Fruit fly (Drosophila melanogaster) whole organism, prepupa: ENCODE data around the gene CG6204.

Experiments
- Blimp-1 ChIP-seq: fragments of 200-800 bp; sonication (Bioruptor generic); optimal IDR thresholded peaks from 3 replicates; lab custom pipeline; 2017; ENCODE audit warnings: missing biosample characterization, missing genetic modification characterization, mild to moderate bottlenecking, moderate library complexity, missing genetic modification reagents
- CG10631 ChIP-seq: fragments of 200-800 bp; sonication (Bioruptor generic); optimal IDR thresholded peaks from 2 replicates; lab custom pipeline; 2016; ENCODE audit warnings: missing biosample characterization, missing genetic modification characterization
- CG10669 ChIP-seq: fragments of 200-800 bp; sonication (Bioruptor generic); optimal IDR thresholded peaks from 3 replicates; lab custom pipeline; 2018; ENCODE audit warnings: missing biosample characterization, mild to moderate bottlenecking, missing genetic modification characterization, moderate library complexity
- CG11294 ChIP-seq: fragments of 200-800 bp; sonication (Bioruptor generic); IDR thresholded peaks from 2 replicates; pipeline ENCODE4 v1.3.6; 2022; ENCODE audit warnings: missing biosample characterization, missing genetic modification characterization
- CG11762 ChIP-seq: fragments of 200-800 bp; sonication (Bioruptor generic); optimal IDR thresholded peaks from 3 replicates; lab custom pipeline; 2016; ENCODE audit warnings: missing biosample characterization, missing genetic modification characterization; ENCODE audit not compliant: insufficient read depth
- CG11902 ChIP-seq: fragments of 200-800 bp; sonication (Bioruptor generic); optimal IDR thresholded peaks from 3 replicates; lab custom pipeline; 2016; ENCODE audit warnings: missing biosample characterization, missing genetic modification characterization
- CG15336 ChIP-seq: fragments of 200-800 bp; sonication (Bioruptor generic); IDR thresholded peaks from 2 replicates; pipeline ENCODE4 v1.3.6; 2022; ENCODE audit warnings: missing biosample characterization, missing genetic modification characterization
- CG1621 ChIP-seq: fragments of 200-800 bp; sonication (Bioruptor generic); optimal IDR thresholded peaks from 3 replicates; lab custom pipeline; 2018; ENCODE audit warnings: missing biosample characterization, mild to moderate bottlenecking, missing genetic modification characterization
- CG3032 ChIP-seq: fragments of 200-800 bp; optimal IDR thresholded peaks from 2 replicates; lab custom pipeline; 2019; ENCODE audit warnings: missing biosample characterization, mild to moderate bottlenecking, missing genetic modification characterization, moderate library complexity
- CG31627 ChIP-seq: fragments of 200-800 bp; sonication (Bioruptor generic); optimal IDR thresholded peaks from 3 replicates; lab custom pipeline; 2016; ENCODE audit warnings: missing biosample characterization, missing genetic modification characterization
- CG32006 ChIP-seq: fragments of 200-800 bp; sonication (Bioruptor generic); optimal IDR thresholded peaks from 3 replicates; lab custom pipeline; 2017; ENCODE audit warnings: missing biosample characterization, mild to moderate bottlenecking, missing genetic modification characterization
- CG34406 ChIP-seq: fragments of 200-800 bp; sonication (Bioruptor generic); optimal IDR thresholded peaks from 3 replicates; lab custom pipeline; 2016; ENCODE audit warnings: missing biosample characterization, missing genetic modification characterization
- CG4318 ChIP-seq: fragments of 200-800 bp; sonication (Bioruptor generic); optimal IDR thresholded peaks from 3 replicates; lab custom pipeline; 2017; ENCODE audit warnings: missing biosample characterization, mild to moderate bottlenecking, missing genetic modification characterization
- CG6276 ChIP-seq: fragments of 200-800 bp; sonication (Bioruptor generic); optimal IDR thresholded peaks from 2 replicates; lab custom pipeline; 2017; ENCODE audit warnings: missing biosample characterization, mild to moderate bottlenecking, missing genetic modification characterization
- CG6792 ChIP-seq: fragments of 200-800 bp; sonication (Bioruptor generic); optimal IDR thresholded peaks from 3 replicates; lab custom pipeline; 2016; ENCODE audit warnings: missing biosample characterization, missing genetic modification characterization
- CG6808 ChIP-seq: fragments of 200-800 bp; sonication (Bioruptor generic); optimal IDR thresholded peaks from 3 replicates; lab custom pipeline; 2017; ENCODE audit warnings: missing biosample characterization, missing genetic modification characterization, mild to moderate bottlenecking, moderate library complexity, missing genetic modification reagents
- CG6854 ChIP-seq: fragments of 200-800 bp; sonication (Bioruptor generic); optimal IDR thresholded peaks from 2 replicates; lab custom pipeline; 2017; ENCODE audit warnings: missing biosample characterization, mild to moderate bottlenecking, missing genetic modification characterization
- CG7368 ChIP-seq: fragments of 200-800 bp; sonication (Bioruptor generic); optimal IDR thresholded peaks from 3 replicates; lab custom pipeline; 2016; ENCODE audit warnings: missing biosample characterization, missing genetic modification characterization
- CG8119 ChIP-seq: fragments of 200-800 bp; sonication (Bioruptor generic); IDR thresholded peaks from 3 replicates; pipeline ENCODE4 v1.3.6; 2022; ENCODE audit warnings: missing biosample characterization, missing genetic modification characterization
- CG8319 ChIP-seq: fragments of 200-800 bp; sonication (Bioruptor generic); optimal IDR thresholded peaks from 3 replicates; lab custom pipeline; 2016; ENCODE audit warnings: missing biosample characterization, missing genetic modification characterization
- CG8632 ChIP-seq: fragments of 200-800 bp; sonication (Bioruptor generic); optimal IDR thresholded peaks from 3 replicates; lab custom pipeline; 2016; ENCODE audit warnings: missing biosample characterization, missing genetic modification characterization
- CG9139 ChIP-seq: fragments of 200-800 bp; sonication (Bioruptor generic); optimal IDR thresholded peaks from 3 replicates; lab custom pipeline; 2017; ENCODE audit warnings: missing biosample characterization, mild to moderate bottlenecking, missing genetic modification characterization
- Eip75B ChIP-seq: fragments of 200-800 bp; sonication (Bioruptor generic); optimal IDR thresholded peaks from 3 replicates; lab custom pipeline; 2016; ENCODE audit warnings: missing biosample characterization, missing genetic modification characterization
- Eip78C ChIP-seq: fragments of 200-800 bp; sonication (Bioruptor generic); peaks from one replicate; lab custom pipeline; 2016; ENCODE audit warnings: missing biosample characterization, missing genetic modification characterization
- Ets21C ChIP-seq: fragments of 200-800 bp; sonication (Bioruptor generic); optimal IDR thresholded peaks from 3 replicates; lab custom pipeline; 2016; ENCODE audit warnings: missing biosample characterization, missing genetic modification characterization
- Gug ChIP-seq: fragments of 200-800 bp; sonication (Bioruptor generic); IDR thresholded peaks from 2 replicates; pipeline ENCODE4 v1.3.6; 2022; ENCODE audit warnings: missing biosample characterization, missing genetic modification characterization
- Hr39 ChIP-seq: fragments of 200-800 bp; sonication (Bioruptor generic); optimal IDR thresholded peaks from 2 replicates; lab custom pipeline; 2016; ENCODE audit warnings: missing biosample characterization, missing genetic modification characterization
- Hr4 ChIP-seq: fragments of 200-800 bp; sonication (Bioruptor generic); optimal IDR thresholded peaks from 3 replicates; lab custom pipeline; 2016; ENCODE audit warnings: missing biosample characterization, missing genetic modification characterization
- Met ChIP-seq: fragments of 200-800 bp; sonication (Bioruptor generic); optimal IDR thresholded peaks from 3 replicates; lab custom pipeline; 2016; ENCODE audit warnings: missing biosample characterization, missing genetic modification characterization
- Sox102F ChIP-seq: fragments of 200-800 bp; sonication (Bioruptor generic); optimal IDR thresholded peaks from 2 replicates; lab custom pipeline; 2016; ENCODE audit warnings: missing biosample characterization, mild to moderate bottlenecking, missing genetic modification characterization
- Sox15 ChIP-seq: fragments of 200-800 bp; sonication (Bioruptor generic); optimal IDR thresholded peaks from 3 replicates; lab custom pipeline; 2016; ENCODE audit warnings: missing biosample characterization, missing genetic modification characterization
- achi ChIP-seq: fragments of 200-800 bp; sonication (Bioruptor generic); optimal IDR thresholded peaks from 3 replicates; lab custom pipeline; 2016; ENCODE audit warnings: missing biosample characterization, missing genetic modification characterization
- acj6 ChIP-seq: fragments of 200-800 bp; sonication (Bioruptor generic); optimal IDR thresholded peaks from 3 replicates; lab custom pipeline; 2016; ENCODE audit warnings: missing biosample characterization, missing genetic modification characterization
- cyc ChIP-seq: fragments of 200-800 bp; sonication (Bioruptor generic); optimal IDR thresholded peaks from 3 replicates; lab custom pipeline; 2016; ENCODE audit warnings: missing biosample characterization, missing genetic modification characterization
- dac ChIP-seq: fragments of 200-800 bp; sonication (Bioruptor generic); optimal IDR thresholded peaks from 2 replicates; lab custom pipeline; 2017; ENCODE audit warnings: missing biosample characterization, mild to moderate bottlenecking, missing genetic modification characterization
- dsx ChIP-seq: fragments of 200-800 bp; optimal IDR thresholded peaks from 3 replicates; lab custom pipeline; 2019; ENCODE audit warnings: missing biosample characterization, mild to moderate bottlenecking, missing genetic modification characterization, moderate library complexity; ENCODE audit not compliant: poor library complexity, severe bottlenecking
- eg ChIP-seq: fragments of 200-800 bp; sonication (Bioruptor generic); IDR thresholded peaks from 3 replicates; pipeline ENCODE4 v1.3.6; 2022; ENCODE audit warnings: missing biosample characterization, missing genetic modification characterization
- esn ChIP-seq: fragments of 200-800 bp; sonication (Bioruptor generic); optimal IDR thresholded peaks from 2 replicates; lab custom pipeline; 2016; ENCODE audit warnings: missing biosample characterization, mild to moderate bottlenecking, missing genetic modification characterization, moderate library complexity
- fd85E ChIP-seq: fragments of 200-800 bp; sonication (Bioruptor generic); optimal IDR thresholded peaks from 3 replicates; lab custom pipeline; 2016; ENCODE audit warnings: missing biosample characterization, missing genetic modification characterization
- fkh ChIP-seq: fragments of 200-800 bp; sonication (Bioruptor generic); optimal IDR thresholded peaks from 3 replicates; lab custom pipeline; 2017; ENCODE audit warnings: missing biosample characterization, mild to moderate bottlenecking, missing genetic modification characterization, moderate library complexity
- lz ChIP-seq: fragments of 200-800 bp; sonication (Bioruptor generic); optimal IDR thresholded peaks from 3 replicates; lab custom pipeline; 2016; ENCODE audit warnings: missing biosample characterization, missing genetic modification characterization
- net ChIP-seq: fragments of 200-800 bp; sonication (Bioruptor generic); optimal IDR thresholded peaks from 3 replicates; lab custom pipeline; 2016; ENCODE audit warnings: missing biosample characterization, missing genetic modification characterization
- pdm3 ChIP-seq: fragments of 200-800 bp; sonication (Bioruptor generic); optimal IDR thresholded peaks from 3 replicates; lab custom pipeline; 2016; ENCODE audit warnings: missing biosample characterization, missing genetic modification characterization
- spab ChIP-seq: fragments of 200-800 bp; sonication (Bioruptor generic); optimal IDR thresholded peaks from 2 replicates; lab custom pipeline; 2017; ENCODE audit warnings: missing biosample characterization, mild to moderate bottlenecking, missing genetic modification characterization, missing genetic modification reagents
- ss ChIP-seq, 2 experiments: fragments of 200-800 bp; sonication (Bioruptor generic); optimal IDR thresholded peaks; 2 replicates in 1 of 2; 3 replicates in 1 of 2; lab custom pipeline; 2017 to 2018; ENCODE audit warnings: mild to moderate bottlenecking in 2 of 2, missing biosample characterization in 2 of 2, missing genetic modification characterization in 2 of 2, moderate library complexity in 1 of 2
- svp ChIP-seq: fragments of 200-800 bp; sonication (Bioruptor generic); peaks from one replicate; lab custom pipeline; 2016; ENCODE audit warnings: missing biosample characterization, missing genetic modification characterization
- topi ChIP-seq: fragments of 200-800 bp; sonication (Bioruptor generic); optimal IDR thresholded peaks from 3 replicates; lab custom pipeline; 2016; ENCODE audit warnings: missing biosample characterization, missing genetic modification characterization
- vri ChIP-seq: fragments of 200-800 bp; sonication (Bioruptor generic); optimal IDR thresholded peaks from 3 replicates; lab custom pipeline; 2016; ENCODE audit warnings: missing biosample characterization, mild to moderate bottlenecking, missing genetic modification characterization

Gene CG6204

dm6 chr3R:24193373-24193879, at the start of gene CG6204, which contains the start of gene SMC6 (continued):
- peak; percentile 97 for TF ChIP-seq CG3032 (tag; lab: Kevin White, UChicago)
- TF ChIP-seq Blimp-1 (GFP tag; lab: Kevin White, UChicago): peak; percentile 78
- TF ChIP-seq dsx (GFP tag; lab: Kevin White, UChicago): peak; percentile 93
- peak; percentile 90 for TF ChIP-seq CG6808 (GFP tag; lab: Kevin White, UChicago)
- TF ChIP-seq spab (GFP tag; lab: Kevin White, UChicago): peak; percentile 90
- TF ChIP-seq Hr4 (GFP tag; lab: Kevin White, UChicago): peak; percentile 97
- TF ChIP-seq Hr39: peak; percentile 96
- TF ChIP-seq vri (GFP tag; lab: Kevin White, UChicago): no peak

- TF ChIP-seq CG32006: peak; percentile 89
- TF ChIP-seq CG9139 (GFP tag; lab: Kevin White, UChicago): peak; percentile 7
- TF ChIP-seq Eip75B (GFP tag; lab: Kevin White, UChicago): peak; percentile 78
- peak; percentile 68 for TF ChIP-seq achi (GFP tag; lab: Kevin White, UChicago)
- TF ChIP-seq CG8119: peak; percentile 81
- TF ChIP-seq Hr39: peak; percentile 58
- TF ChIP-seq CG10631: peak; percentile 79
- peak; percentile 60 for TF ChIP-seq dsx (GFP tag; lab: Kevin White, UChicago)
- peak; percentile 76 for TF ChIP-seq CG3032 (tag; lab: Kevin White, UChicago)
- TF ChIP-seq lz (GFP tag; lab: Kevin White, UChicago): peak; percentile 63
- TF ChIP-seq esn (GFP tag; lab: Kevin White, UChicago): peak; percentile 68
- TF ChIP-seq svp (GFP tag; lab: Kevin White, UChicago): peak; percentile 80
- peak; percentile 50 for TF ChIP-seq vri (GFP tag; lab: Kevin White, UChicago)
- TF ChIP-seq CG8632: peak; percentile 42
- TF ChIP-seq CG6276 (GFP tag; lab: Kevin White, UChicago): peak; percentile 78
- no peak for TF ChIP-seq fkh (GFP tag; lab: Kevin White, UChicago)
- no peak for TF ChIP-seq CG6854 (GFP tag; lab: Kevin White, UChicago)
- peak; percentile 69 for TF ChIP-seq pdm3 (GFP tag; lab: Kevin White, UChicago)
- TF ChIP-seq topi (GFP tag; lab: Kevin White, UChicago): peak; percentile 55
- TF ChIP-seq eg: peak; percentile 69
- peak; percentile 75 for TF ChIP-seq CG15336 (GFP tag; lab: Robert Waterston, UW)
- TF ChIP-seq CG31627 (GFP tag; lab: Kevin White, UChicago): peak; percentile 44
- TF ChIP-seq Ets21C (GFP tag; lab: Kevin White, UChicago): peak; percentile 11
- no peak for TF ChIP-seq fd85E (GFP tag; lab: Kevin White, UChicago)
- peak; percentile 67 for TF ChIP-seq acj6 (GFP tag; lab: Kevin White, UChicago)
- peak; percentile 48 for TF ChIP-seq cyc (GFP tag; lab: Kevin White, UChicago)
- TF ChIP-seq ss (GFP tag; optimal IDR thresholded peaks at IDR 0.05; lab: Kevin White, UChicago): peak; percentile 72 to 95
- peak; percentile 76 for TF ChIP-seq CG10669
- peak; percentile 58 for TF ChIP-seq CG11762 (GFP tag; lab: Kevin White, UChicago)
- TF ChIP-seq dac: peak; percentile 66
- peak; percentile 3 for TF ChIP-seq CG34406 (GFP tag; lab: Kevin White, UChicago)
- peak; percentile 57 for TF ChIP-seq Gug
- TF ChIP-seq CG11902 (GFP tag; lab: Kevin White, UChicago): no peak
- peak; percentile 57 for TF ChIP-seq Met
- peak; percentile 31 for TF ChIP-seq CG7368
- TF ChIP-seq CG1621 (tag; lab: Kevin White, UChicago): peak; percentile 50
- peak; percentile 45 for TF ChIP-seq Sox102F
- TF ChIP-seq Sox15 (GFP tag; lab: Kevin White, UChicago): no peak
- TF ChIP-seq Hr4 (GFP tag; lab: Kevin White, UChicago): peak; percentile 82
- no peak for TF ChIP-seq CG11294 (GFP tag; lab: Robert Waterston, UW)
- no peak for TF ChIP-seq CG8319 (GFP tag; lab: Kevin White, UChicago)
- peak; percentile 60 for TF ChIP-seq net (GFP tag; lab: Kevin White, UChicago)
- TF ChIP-seq CG6792 (GFP tag; lab: Kevin White, UChicago): peak; percentile 31
- TF ChIP-seq Eip78C: peak; percentile 93
- peak; percentile 81 for TF ChIP-seq CG4318 (GFP tag; lab: Kevin White, UChicago)
Observed at dm6 chr3R:24144542-24144941, 49.1 kb upstream of the CG6204 start.
